Worm (Caenorhabditis elegans): ENCODE results near the gene C41G11.1.

- TF ChIP-seq cog-1 (tag; optimal IDR thresholded peaks at IDR 0.05) (no peak), med-1 (GFP tag; optimal IDR thresholded peaks at IDR 0.05; ENCODE audit: insufficient read depth) (no peak), klf-2 (GFP tag; conservative IDR thresholded peaks at IDR 0.05) (no peak), ztf-23 (GFP tag; IDR thresholded peaks at IDR 0.05) (no peak), flt-1 (GFP tag; IDR thresholded peaks at IDR 0.05) (no peak), ref-1 (GFP tag; conservative IDR thresholded peaks at IDR 0.05) (no peak)
These were observed 4.5 kb upstream of the C41G11.1 start for ce11 chrX:5724544-5724943.
